Fruit fly (Drosophila melanogaster): ENCODE data around the gene CG5895.

DNA sequence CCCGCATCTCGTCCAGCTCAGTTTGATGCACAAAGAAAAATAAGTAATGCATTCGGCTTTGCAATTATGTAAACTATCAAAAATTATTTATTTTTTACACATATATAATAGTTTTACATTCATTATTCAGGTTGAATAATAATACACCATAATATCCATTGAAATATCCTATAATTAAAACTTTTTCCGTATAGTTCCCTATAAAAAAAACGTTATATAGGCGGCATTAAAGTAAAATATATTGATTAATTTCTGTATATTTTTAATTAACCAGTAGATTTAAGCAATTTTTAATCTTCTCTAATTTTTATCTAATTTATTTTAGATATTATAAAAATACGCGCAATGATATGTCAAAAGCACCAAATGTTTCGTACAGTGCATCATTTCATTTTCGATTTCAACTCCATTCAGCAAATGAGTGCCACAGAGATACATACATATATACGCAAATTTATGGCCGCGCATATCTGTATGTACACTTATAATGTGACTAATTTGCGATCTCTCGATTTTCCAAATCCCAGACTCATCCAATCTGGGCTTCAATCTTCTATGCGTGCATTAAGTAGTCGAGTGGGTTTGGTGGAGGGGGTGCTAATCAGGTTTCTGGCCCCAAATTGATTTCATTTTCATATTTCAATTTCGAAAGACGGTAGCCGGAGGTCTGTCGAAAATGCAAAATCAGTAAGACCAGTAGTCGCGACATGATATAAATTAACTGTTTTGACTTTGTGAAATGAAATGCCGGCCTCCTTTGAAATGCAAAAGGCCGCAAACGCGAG, 21.9 kb upstream of the CG5895 start:
- TF ChIP-seq CG8478 (optimal IDR thresholded peaks at IDR 0.05) (no peak), CTCF (optimal IDR thresholded peaks at IDR 0.05) (no peak)

All from S2 (cell line).